Worm (Caenorhabditis elegans) whole organism, early embryonic: ENCODE results near the gene srx-134.

Experiments
- B0310.2 ChIP-seq: sonication (generic microtip); optimal IDR thresholded peaks from 2 replicates; lab custom pipeline; 2016; ENCODE audit warnings: mild to moderate bottlenecking, missing genetic modification characterization, missing compliant biosample characterization
- F13C5.2 ChIP-seq: sonication (generic microtip); optimal IDR thresholded peaks from 2 replicates; lab custom pipeline; 2017; ENCODE audit warnings: mild to moderate bottlenecking, missing genetic modification characterization, inconsistent platforms, missing compliant biosample characterization
- aly-1 ChIP-seq: sonication (generic microtip); optimal IDR thresholded peaks from 2 replicates; lab custom pipeline; 2016; ENCODE audit warnings: missing genetic modification characterization, missing compliant biosample characterization
- ama-1 ChIP-seq: fragments of 150-350 bp; optimal IDR thresholded peaks from 2 replicates; lab custom pipeline; 2014
- ceh-13 ChIP-seq: fragments of 200-800 bp; sonication (Bioruptor generic); optimal IDR thresholded peaks from 2 replicates; lab custom pipeline; 2018; ENCODE audit warnings: mild to moderate bottlenecking, missing genetic modification characterization, missing compliant biosample characterization
- ceh-36 ChIP-seq: sonication (generic microtip); optimal IDR thresholded peaks from 2 replicates; lab custom pipeline; 2016; ENCODE audit warnings: missing genetic modification characterization, inconsistent platforms, missing compliant biosample characterization
- ets-7 ChIP-seq: sonication (generic microtip); optimal IDR thresholded peaks from 2 replicates; lab custom pipeline; 2016; ENCODE audit warnings: missing genotype, missing genetic modification characterization, missing compliant biosample characterization
- flt-1 ChIP-seq: fragments of 200-800 bp; sonication (Bioruptor generic); IDR thresholded peaks from 2 replicates; pipeline ENCODE4 v1.3.6; 2022; ENCODE audit warnings: missing genetic modification characterization, missing compliant biosample characterization
- hmbx-1 ChIP-seq: sonication (generic microtip); optimal IDR thresholded peaks from 2 replicates; lab custom pipeline; 2016; ENCODE audit warnings: mild to moderate bottlenecking, missing genetic modification characterization, missing compliant biosample characterization
- hmg-4 ChIP-seq: fragments of 200-800 bp; sonication (Bioruptor generic); optimal IDR thresholded peaks from 2 replicates; lab custom pipeline; 2018; ENCODE audit warnings: mild to moderate bottlenecking, missing genetic modification characterization, missing compliant biosample characterization
- hnd-1 ChIP-seq: sonication (generic microtip); optimal IDR thresholded peaks from 2 replicates; lab custom pipeline; 2016; ENCODE audit warnings: missing genetic modification characterization, missing compliant biosample characterization
- pes-1 ChIP-seq: fragments of 200-800 bp; sonication (Bioruptor generic); IDR thresholded peaks from 2 replicates; pipeline ENCODE4 v1.3.6; 2022; ENCODE audit warnings: missing genetic modification reagents, missing genetic modification characterization, missing compliant biosample characterization
- scrt-1 ChIP-seq: fragments of 200-800 bp; sonication (Bioruptor generic); IDR thresholded peaks from 2 replicates; pipeline ENCODE4 v1.3.6; 2022; ENCODE audit warnings: missing genetic modification characterization, missing compliant biosample characterization
- sea-1 ChIP-seq: fragments of 200-800 bp; sonication (Bioruptor generic); conservative IDR thresholded peaks from 2 replicates; pipeline ENCODE4 v1.3.6; 2022; ENCODE audit warnings: missing genetic modification characterization, missing compliant biosample characterization
- tbx-11 ChIP-seq: fragments of 200-800 bp; sonication (Bioruptor generic); IDR thresholded peaks from 2 replicates; pipeline ENCODE4 v1.3.6; 2022; ENCODE audit warnings: missing genetic modification characterization, missing compliant biosample characterization
- tbx-37 ChIP-seq: fragments of 200-800 bp; sonication (Bioruptor generic); conservative IDR thresholded peaks from 2 replicates; pipeline ENCODE4 v1.3.6; 2022; ENCODE audit warnings: missing genetic modification reagents, missing genetic modification characterization, missing compliant biosample characterization
- tra-4 ChIP-seq: sonication (generic microtip); optimal IDR thresholded peaks from 2 replicates; lab custom pipeline; 2017; ENCODE audit warnings: missing genetic modification characterization, missing compliant biosample characterization

srx-134 gene

DNA sequence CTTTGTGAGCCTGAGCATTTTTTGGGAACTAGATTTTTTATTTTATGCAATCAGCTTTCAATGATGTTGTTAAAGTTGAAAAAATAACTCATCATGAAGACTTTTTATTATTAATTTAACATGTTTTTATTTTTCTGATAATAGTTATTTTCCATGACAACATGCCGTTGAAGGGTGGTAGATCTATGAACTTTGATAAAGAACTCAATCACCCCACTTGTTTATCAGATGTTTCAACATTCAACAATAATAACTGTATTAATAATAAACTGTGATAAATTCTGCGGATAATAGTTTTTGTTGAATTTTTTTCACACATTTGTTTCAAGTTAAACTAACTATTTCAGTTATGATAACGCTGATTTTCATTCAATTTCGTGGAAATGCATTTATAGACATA is 35.2 kb upstream of the srx-134 start:
- no peak for TF ChIP-seq flt-1 (GFP tag; lab: Robert Waterston, UW)
- TF ChIP-seq pes-1 (GFP tag; lab: Robert Waterston, UW) = no peak
- no peak for TF ChIP-seq aly-1 (tag; lab: Kevin White, UChicago)
- no peak for TF ChIP-seq tbx-37
- no peak for TF ChIP-seq ceh-13 (GFP tag; lab: Kevin White, UChicago)
- TF ChIP-seq hmg-4 (GFP tag; lab: Kevin White, UChicago) = no peak
- TF ChIP-seq sea-1 (GFP tag; lab: Robert Waterston, UW) = no peak
- TF ChIP-seq tra-4 (tag; lab: Kevin White, UChicago) = no peak
- no peak for TF ChIP-seq scrt-1 (GFP tag; lab: Robert Waterston, UW)
- no peak for TF ChIP-seq hmbx-1 (tag; lab: Kevin White, UChicago)
- TF ChIP-seq hnd-1 (tag; lab: Kevin White, UChicago) = no peak
- no peak for TF ChIP-seq tbx-11 (GFP tag; lab: Robert Waterston, UW)
- TF ChIP-seq F13C5.2 (tag; lab: Kevin White, UChicago) = no peak
- TF ChIP-seq B0310.2 (tag; lab: Kevin White, UChicago) = no peak
- no peak for TF ChIP-seq ama-1
- no peak for TF ChIP-seq ceh-36 (tag; lab: Kevin White, UChicago)
- no peak for TF ChIP-seq ets-7

DNA sequence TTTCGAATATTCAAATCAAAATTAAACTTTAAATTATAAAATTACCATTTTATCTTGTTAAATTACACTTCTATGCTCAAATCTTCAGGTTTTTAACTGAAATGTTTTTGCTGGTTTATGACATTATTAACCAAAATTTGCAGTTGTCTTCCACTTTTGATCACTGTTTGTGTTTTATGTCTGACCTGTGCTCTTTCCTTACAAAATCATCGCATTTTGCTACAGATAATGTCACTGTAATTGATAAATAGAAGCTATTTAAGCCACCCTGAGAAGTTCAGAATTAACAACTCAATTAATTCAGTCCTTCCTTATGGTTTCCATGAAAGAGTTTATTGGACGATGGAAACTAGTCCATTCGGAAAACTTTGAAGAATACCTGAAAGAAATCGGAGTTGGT is 34.2 kb upstream of the srx-134 start, which contains the start of gene lbp-8:
TSS of gene lbp-8 (plus strand) at position 301 of the 400 bp plus-strand sequence.
- TF ChIP-seq hmg-4 (GFP tag; lab: Kevin White, UChicago) = no peak
- TF ChIP-seq tra-4 (tag; lab: Kevin White, UChicago) = no peak
- TF ChIP-seq pes-1 (GFP tag; lab: Robert Waterston, UW) = no peak
- TF ChIP-seq sea-1 (GFP tag; lab: Robert Waterston, UW) = no peak
- TF ChIP-seq hnd-1 (tag; lab: Kevin White, UChicago) = no peak

DNA sequence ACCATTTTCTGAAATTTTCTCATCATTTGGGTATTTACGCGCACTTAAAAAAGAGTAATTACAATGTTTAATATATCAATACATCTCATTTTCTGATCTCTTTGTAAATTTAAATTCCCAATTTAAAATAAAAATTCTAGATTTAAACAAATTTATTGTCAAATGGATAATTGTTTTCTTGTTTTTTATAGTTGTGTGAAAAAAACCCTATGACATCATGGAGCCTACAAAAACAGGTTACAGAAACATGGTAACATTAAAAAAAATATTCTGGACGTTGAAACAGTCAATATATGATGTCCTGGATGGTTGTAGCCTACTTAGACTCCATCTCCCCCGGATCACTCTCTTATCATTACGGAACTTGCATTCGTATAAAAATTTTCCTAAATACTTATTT is 33.2 kb upstream of the srx-134 start, which contains the start of gene spp-12:
TSS of gene spp-12 (plus strand) at position 301 of the 400 bp plus-strand sequence.
- TF ChIP-seq hmg-4 (GFP tag; lab: Kevin White, UChicago) = no peak
- no peak for TF ChIP-seq ets-7
- TF ChIP-seq ama-1 = no peak
- no peak for TF ChIP-seq hmbx-1 (tag; lab: Kevin White, UChicago)
- no peak for TF ChIP-seq ceh-36 (tag; lab: Kevin White, UChicago)
- TF ChIP-seq F13C5.2 (tag; lab: Kevin White, UChicago) = no peak
- no peak for TF ChIP-seq pes-1 (GFP tag; lab: Robert Waterston, UW)
- no peak for TF ChIP-seq aly-1 (tag; lab: Kevin White, UChicago)
- TF ChIP-seq tra-4 (tag; lab: Kevin White, UChicago) = no peak
- TF ChIP-seq ceh-13 (GFP tag; lab: Kevin White, UChicago) = no peak
- no peak for TF ChIP-seq tbx-37
- no peak for TF ChIP-seq hnd-1 (tag; lab: Kevin White, UChicago)

DNA sequence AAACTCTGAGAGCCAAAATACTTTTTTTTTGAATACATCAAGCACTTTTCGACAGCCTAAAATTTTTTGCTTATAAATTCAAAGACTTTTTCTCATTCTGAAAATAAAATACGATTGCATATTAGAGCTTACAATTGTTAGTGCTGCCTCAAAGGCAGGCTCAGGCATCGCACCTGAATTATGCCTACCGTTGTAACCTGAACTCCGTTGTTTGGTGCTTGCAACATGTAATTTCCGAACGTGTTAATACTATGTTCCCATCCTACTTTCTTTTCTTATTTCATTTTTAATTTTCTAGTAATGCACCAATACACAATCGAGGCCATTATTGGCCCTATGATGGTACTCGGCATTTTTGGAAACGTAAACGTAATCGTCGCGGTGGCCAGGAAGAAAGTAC is 31.1 kb upstream of the srx-134 start, which contains the start of gene srsx-19:
TSS of gene srsx-19 (plus strand) at position 301 of the 400 bp plus-strand sequence.
- TF ChIP-seq tra-4 (tag; lab: Kevin White, UChicago) (no peak), tbx-37 (no peak), ceh-36 (tag; lab: Kevin White, UChicago) (no peak)

DNA sequence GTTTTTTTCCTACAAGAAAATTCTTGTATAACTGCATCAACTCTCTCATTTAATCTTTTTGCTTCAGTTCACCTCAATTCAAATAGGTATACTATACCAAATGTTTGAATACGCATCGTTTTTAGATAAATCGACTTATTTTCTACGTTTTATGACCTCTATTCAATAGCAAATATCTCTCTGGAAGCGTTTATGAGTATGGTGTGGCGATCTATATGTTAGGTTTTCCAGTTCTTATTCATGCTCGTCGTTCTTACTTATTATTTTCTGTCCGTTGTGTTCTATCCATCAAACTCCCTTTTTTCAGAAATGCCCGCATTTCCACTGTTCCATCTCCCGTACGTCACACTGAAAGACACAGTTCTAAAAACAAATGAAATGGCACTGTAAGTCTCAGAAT is 24.3 kb upstream of the srx-134 start, which contains the start of gene T22G5.3:
TSS of gene T22G5.3 (plus strand) at position 301 of the 400 bp plus-strand sequence.
- TF ChIP-seq B0310.2 (tag; lab: Kevin White, UChicago) = no peak
- no peak for TF ChIP-seq pes-1 (GFP tag; lab: Robert Waterston, UW)
- no peak for TF ChIP-seq aly-1 (tag; lab: Kevin White, UChicago)
- TF ChIP-seq tra-4 (tag; lab: Kevin White, UChicago) = no peak

DNA sequence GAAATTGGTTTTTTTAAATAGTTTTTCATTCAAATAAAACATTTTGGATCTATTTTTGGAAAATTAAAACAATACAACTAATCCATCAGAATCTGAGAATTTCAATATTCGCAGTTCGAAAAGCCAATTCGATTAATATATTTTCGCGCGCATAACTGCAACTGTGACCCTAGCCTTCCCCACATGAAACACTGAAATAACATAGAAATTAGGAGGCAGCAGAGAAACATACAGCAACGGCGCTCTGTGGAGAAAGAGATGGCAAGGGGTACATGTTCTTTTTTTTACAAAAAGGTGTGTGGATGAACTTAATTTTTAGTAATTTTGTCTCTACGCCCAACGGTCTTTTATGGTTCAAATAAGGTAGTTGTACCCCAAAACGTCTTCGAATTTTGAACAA is 23.9 kb upstream of the srx-134 start:
- TF ChIP-seq sea-1 (GFP tag; lab: Robert Waterston, UW) = no peak
- TF ChIP-seq ets-7 = no peak
- TF ChIP-seq pes-1 (GFP tag; lab: Robert Waterston, UW) = no peak
- TF ChIP-seq ceh-13 (GFP tag; lab: Kevin White, UChicago) = no peak
- TF ChIP-seq tra-4 (tag; lab: Kevin White, UChicago) = no peak
- no peak for TF ChIP-seq tbx-37
- TF ChIP-seq B0310.2 (tag; lab: Kevin White, UChicago) = no peak
- no peak for TF ChIP-seq ceh-36 (tag; lab: Kevin White, UChicago)
- TF ChIP-seq aly-1 (tag; lab: Kevin White, UChicago) = no peak
- TF ChIP-seq scrt-1 (GFP tag; lab: Robert Waterston, UW) = no peak
- TF ChIP-seq flt-1 (GFP tag; lab: Robert Waterston, UW) = no peak
- no peak for TF ChIP-seq ama-1
- no peak for TF ChIP-seq F13C5.2 (tag; lab: Kevin White, UChicago)
- TF ChIP-seq hnd-1 (tag; lab: Kevin White, UChicago) = no peak
- TF ChIP-seq hmg-4 (GFP tag; lab: Kevin White, UChicago) = no peak
- no peak for TF ChIP-seq hmbx-1 (tag; lab: Kevin White, UChicago)
- no peak for TF ChIP-seq tbx-11 (GFP tag; lab: Robert Waterston, UW)

DNA sequence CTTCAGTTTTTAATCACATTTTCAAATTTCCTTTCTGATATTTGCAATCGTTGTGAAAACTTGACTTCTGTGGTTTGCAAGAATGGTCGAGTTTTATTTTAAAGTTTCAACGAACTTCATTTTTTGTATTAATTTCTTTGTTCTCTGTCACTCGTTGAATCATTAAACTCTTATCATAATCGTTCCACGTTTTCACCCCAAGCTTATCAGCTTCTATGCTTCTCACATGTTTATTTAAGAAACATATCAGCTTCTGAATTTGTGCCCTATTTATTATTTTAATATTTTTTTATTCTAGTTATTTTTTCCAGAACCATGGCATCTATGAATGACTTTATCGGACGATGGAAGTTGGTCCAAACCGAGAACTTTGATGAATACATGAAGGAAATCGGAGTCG is 23.0 kb upstream of the srx-134 start, which contains the start of gene lbp-7:
TSS of gene lbp-7 (plus strand) at position 312 of the 400 bp plus-strand sequence.
- TF ChIP-seq F13C5.2 (tag; lab: Kevin White, UChicago) (no peak), tra-4 (tag; lab: Kevin White, UChicago) (no peak), hnd-1 (tag; lab: Kevin White, UChicago) (no peak), scrt-1 (GFP tag; lab: Robert Waterston, UW) (no peak), ceh-36 (tag; lab: Kevin White, UChicago) (no peak), hmbx-1 (tag; lab: Kevin White, UChicago) (no peak), ama-1 (no peak), aly-1 (tag; lab: Kevin White, UChicago) (no peak), flt-1 (GFP tag; lab: Robert Waterston, UW) (no peak), pes-1 (GFP tag; lab: Robert Waterston, UW) (no peak), ets-7 (no peak)
